Worm (Caenorhabditis elegans) whole organism, L4 larva: ENCODE measurements around the gene ints-6.

Experiments used
- D1046.2 ChIP-seq: fragments of 200-800 bp; sonication (Bioruptor generic); IDR thresholded peaks from 2 replicates; pipeline ENCODE4 v1.3.6; 2022; ENCODE audit warnings: missing genetic modification characterization, missing compliant biosample characterization
- F37D6.2 ChIP-seq: sonication (generic microtip); optimal IDR thresholded peaks from 2 replicates; lab custom pipeline; 2016; ENCODE audit warnings: mild to moderate bottlenecking, missing genetic modification characterization, missing compliant biosample characterization
- F44E2.7 ChIP-seq: fragments of 200-800 bp; sonication (Bioruptor generic); IDR thresholded peaks from 2 replicates; pipeline ENCODE4 v2.1.2; 2022; ENCODE audit warnings: missing genetic modification characterization, missing compliant biosample characterization
- R02D3.7 ChIP-seq: fragments of 150-350 bp; sonication (generic microtip); optimal IDR thresholded peaks from 3 replicates; lab custom pipeline; 2014; ENCODE audit warnings: missing biosample characterization, missing genetic modification characterization
- T20F7.1 ChIP-seq: fragments of 200-800 bp; sonication (Bioruptor generic); optimal IDR thresholded peaks from 2 replicates; lab custom pipeline; 2018; ENCODE audit warnings: mild to moderate bottlenecking, missing genetic modification characterization, missing compliant biosample characterization
- T26A8.4 ChIP-seq: fragments of 200-800 bp; sonication (Bioruptor generic); IDR thresholded peaks from 2 replicates; pipeline ENCODE4 v1.3.6; 2022; ENCODE audit warnings: missing genetic modification characterization, missing compliant biosample characterization
- ZK337.2 ChIP-seq: fragments of 200-800 bp; sonication (Bioruptor generic); IDR thresholded peaks from 2 replicates; pipeline ENCODE4 v1.3.6; 2022; ENCODE audit warnings: missing genetic modification reagents, missing genetic modification characterization, missing compliant biosample characterization
- aha-1 ChIP-seq: fragments of 150-350 bp; peaks from one replicate; lab custom pipeline; 2014; ENCODE audit warnings: missing biosample characterization, missing genetic modification characterization
- ama-1 ChIP-seq: fragments of 150-350 bp; optimal IDR thresholded peaks from 2 replicates; lab custom pipeline; 2014; ENCODE audit warnings: inconsistent platforms, mixed read lengths
- ceh-28 ChIP-seq: fragments of 150-350 bp; optimal IDR thresholded peaks from 2 replicates; lab custom pipeline; 2014; ENCODE audit warnings: missing biosample characterization, missing genetic modification reagents, missing genetic modification characterization
- daf-12 ChIP-seq: fragments of 150-350 bp; optimal IDR thresholded peaks from 2 replicates; lab custom pipeline; 2014; ENCODE audit warnings: missing biosample characterization, missing genetic modification reagents, missing genetic modification characterization
- daf-16 ChIP-seq, 3 experiments: sonication (generic microtip); optimal IDR thresholded peaks; 2 replicates each; lab custom pipeline; 2016 to 2017; ENCODE audit warnings: missing genetic modification characterization in 3 of 3, missing genetic modification reagents in 3 of 3, mild to moderate bottlenecking in 2 of 3, missing compliant biosample characterization in 2 of 3, missing biosample characterization in 1 of 3, moderate library complexity in 1 of 3
- daf-19 ChIP-seq: fragments of 200-800 bp; sonication (Bioruptor generic); conservative IDR thresholded peaks from 2 replicates; pipeline ENCODE4 v1.3.6; 2022; ENCODE audit warnings: missing genetic modification characterization, missing compliant biosample characterization
- dmd-6 ChIP-seq: fragments of 200-800 bp; sonication (Bioruptor generic); IDR thresholded peaks from 2 replicates; pipeline ENCODE4 v1.3.6; 2022; ENCODE audit warnings: missing genetic modification reagents, missing genetic modification characterization, missing compliant biosample characterization
- dmd-9 ChIP-seq: fragments of 200-800 bp; sonication (Bioruptor generic); IDR thresholded peaks from 2 replicates; pipeline ENCODE4 v1.3.6; 2022; ENCODE audit warnings: missing genetic modification reagents, missing genetic modification characterization, missing compliant biosample characterization
- dpl-1 ChIP-seq: fragments of 150-350 bp; optimal IDR thresholded peaks from 2 replicates; lab custom pipeline; 2014; ENCODE audit warnings: missing biosample characterization, missing genetic modification reagents, missing genetic modification characterization
- duxl-1 ChIP-seq: sonication (generic microtip); optimal IDR thresholded peaks from 2 replicates; lab custom pipeline; 2016; ENCODE audit warnings: mild to moderate bottlenecking, missing genetic modification characterization, moderate library complexity, missing compliant biosample characterization; ENCODE audit not compliant: poor library complexity
- dve-1 ChIP-seq: sonication (generic microtip); optimal IDR thresholded peaks from 2 replicates; lab custom pipeline; 2017; ENCODE audit warnings: antibody characterized with exemption, mild to moderate bottlenecking, missing genetic modification characterization, missing compliant biosample characterization; ENCODE audit not compliant: insufficient read depth
- egl-27 ChIP-seq: sonication (generic microtip); optimal IDR thresholded peaks from 3 replicates; lab custom pipeline; 2017; ENCODE audit warnings: missing biosample characterization, missing genetic modification reagents, missing genetic modification characterization
- hlh-30 ChIP-seq: sonication (generic microtip); optimal IDR thresholded peaks from 2 replicates; lab custom pipeline; 2017; ENCODE audit warnings: antibody characterized with exemption, mild to moderate bottlenecking, missing genetic modification characterization, missing compliant biosample characterization; ENCODE audit not compliant: insufficient read depth
- hmg-1.1 ChIP-seq: fragments of 200-800 bp; sonication (Bioruptor generic); IDR thresholded peaks from 2 replicates; pipeline ENCODE4 v1.3.6; 2022; ENCODE audit warnings: missing genetic modification reagents, missing genetic modification characterization, missing compliant biosample characterization
- lin-13 ChIP-seq: fragments of 150-350 bp; optimal IDR thresholded peaks from 2 replicates; lab custom pipeline; 2014; ENCODE audit warnings: missing biosample characterization, missing genetic modification reagents, missing genetic modification characterization
- lin-38 ChIP-seq: fragments of 200-800 bp; sonication (Bioruptor generic); IDR thresholded peaks from 2 replicates; pipeline ENCODE4 v1.3.6; 2022; ENCODE audit warnings: missing genetic modification reagents, missing genetic modification characterization, missing compliant biosample characterization
- lsy-2 ChIP-seq, 2 experiments: fragments of 150-350 bp in 1 of 2; sonication (generic microtip) in 1 of 2; optimal IDR thresholded peaks; 2 replicates each; lab custom pipeline; 2014 to 2017; ENCODE audit warnings: missing biosample characterization in 2 of 2, missing genetic modification characterization in 2 of 2
- mdl-1 ChIP-seq, 2 experiments: fragments of 150-350 bp in 1 of 2; sonication (generic microtip) in 1 of 2; optimal IDR thresholded peaks; 2 replicates each; lab custom pipeline; 2014 to 2017; ENCODE audit warnings: missing biosample characterization in 2 of 2, missing genetic modification characterization in 2 of 2
- mep-1 ChIP-seq: fragments of 150-350 bp; sonication (generic microtip); optimal IDR thresholded peaks from 3 replicates; lab custom pipeline; 2014; ENCODE audit warnings: missing biosample characterization, missing genetic modification characterization
- mes-2 ChIP-seq: sonication (generic microtip); optimal IDR thresholded peaks from 2 replicates; lab custom pipeline; 2016; ENCODE audit warnings: missing genotype, mild to moderate bottlenecking, missing genetic modification characterization, missing compliant biosample characterization; ENCODE audit not compliant: poor library complexity, severe bottlenecking
- nhr-11 ChIP-seq: fragments of 150-350 bp; optimal IDR thresholded peaks from 2 replicates; lab custom pipeline; 2014; ENCODE audit warnings: missing biosample characterization, missing genetic modification characterization
- nhr-25 ChIP-seq: sonication (generic microtip); optimal IDR thresholded peaks from 2 replicates; lab custom pipeline; 2017; ENCODE audit warnings: missing genetic modification characterization, mild to moderate bottlenecking, missing compliant biosample characterization, antibody characterized with exemption, moderate library complexity, borderline replicate concordance; ENCODE audit not compliant: insufficient read depth
- nhr-28 ChIP-seq: fragments of 150-350 bp; optimal IDR thresholded peaks from 2 replicates; lab custom pipeline; 2014; ENCODE audit warnings: missing biosample characterization, missing genetic modification characterization
- nhr-41 ChIP-seq: fragments of 200-800 bp; sonication (Bioruptor generic); IDR thresholded peaks from 2 replicates; pipeline ENCODE4 v1.3.6; 2022; ENCODE audit warnings: missing genetic modification reagents, missing genetic modification characterization, missing compliant biosample characterization
- nhr-76 ChIP-seq: fragments of 150-350 bp; optimal IDR thresholded peaks from 2 replicates; lab custom pipeline; 2014; ENCODE audit warnings: missing biosample characterization, missing genetic modification characterization
- nhr-77 ChIP-seq: fragments of 150-350 bp; optimal IDR thresholded peaks from 2 replicates; lab custom pipeline; 2014; ENCODE audit warnings: missing biosample characterization, missing genetic modification characterization
- pha-4 ChIP-seq, 2 experiments: fragments of 150-350 bp in 1 of 2; fragments of 200-800 bp in 1 of 2; sonication (Bioruptor generic) in 1 of 2; IDR thresholded peaks in 1 of 2; optimal IDR thresholded peaks in 1 of 2; 2 replicates each; pipeline versions ENCODE4 v1.3.6 to Lab custom; 2014 to 2022; ENCODE audit warnings: missing genetic modification characterization in 2 of 2, missing genetic modification reagents in 2 of 2, missing biosample characterization in 1 of 2, missing compliant biosample characterization in 1 of 2
- php-3 ChIP-seq: fragments of 200-800 bp; sonication (Bioruptor generic); IDR thresholded peaks from 2 replicates; pipeline ENCODE4 v1.3.6; 2022; ENCODE audit warnings: missing genetic modification reagents, missing genetic modification characterization, missing compliant biosample characterization
- pqm-1 ChIP-seq: sonication (generic microtip); optimal IDR thresholded peaks from 2 replicates; lab custom pipeline; 2017; ENCODE audit warnings: missing biosample characterization, missing genetic modification characterization
- rbr-2 ChIP-seq: sonication (generic microtip); optimal IDR thresholded peaks from 2 replicates; lab custom pipeline; 2016; ENCODE audit warnings: missing genotype, missing genetic modification characterization, missing compliant biosample characterization
- set-16 ChIP-seq: fragments of 200-800 bp; sonication (Bioruptor generic); IDR thresholded peaks from 2 replicates; pipeline ENCODE4 v1.3.6; 2022; ENCODE audit warnings: missing genetic modification reagents, missing genetic modification characterization, missing compliant biosample characterization
- skn-1 ChIP-seq: fragments of 150-350 bp; optimal IDR thresholded peaks from 2 replicates; lab custom pipeline; 2014; ENCODE audit warnings: missing biosample characterization, missing genetic modification characterization
- spr-1 ChIP-seq: sonication (generic microtip); optimal IDR thresholded peaks from 2 replicates; lab custom pipeline; 2016; ENCODE audit warnings: mild to moderate bottlenecking, missing genetic modification characterization, missing compliant biosample characterization
- zip-2 ChIP-seq: fragments of 150-350 bp; optimal IDR thresholded peaks from 2 replicates; lab custom pipeline; 2014; ENCODE audit warnings: missing biosample characterization, missing genetic modification characterization

ints-6 gene

DNA sequence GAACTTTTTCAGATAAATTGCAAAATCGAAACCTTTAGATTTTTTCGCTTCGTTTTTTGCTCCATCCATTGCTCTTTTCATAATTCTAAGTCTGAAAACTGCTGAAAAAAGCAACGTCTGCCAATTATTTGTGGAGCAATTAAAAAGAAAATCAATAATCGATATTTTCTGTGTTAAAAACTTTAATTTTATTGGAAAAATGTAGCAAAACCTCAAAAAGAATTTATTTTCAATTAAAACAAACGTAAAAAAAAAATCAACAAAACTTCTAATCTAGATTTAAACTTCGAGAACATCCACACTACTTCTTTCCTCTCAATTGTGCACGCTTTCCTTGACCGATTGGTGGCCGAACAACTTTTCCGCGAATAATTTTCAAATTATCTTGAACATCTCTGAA is 47.7 kb downstream of the ints-6 start, which contains the start of gene F21D5.5:
Gene F21D5.5, minus strand, starts transcription at position 101 of the 400 bp plus-strand sequence.
- TF ChIP-seq ceh-28 (tag; lab: Kevin White, UChicago), result peak; percentile 24
- TF ChIP-seq ZK337.2, result no peak

ce11 chrIV:8739926-8740325 is 48.4 kb downstream of the ints-6 start, which contains the start of gene mrps-33:
Gene mrps-33, minus strand, starts transcription at chrIV:8740026.
- TF ChIP-seq aha-1 (no peak), R02D3.7 (no peak), pha-4 (GFP tag; IDR thresholded peaks at IDR 0.05; lab: Robert Waterston, UW) (no peak), pha-4 (tag; optimal IDR thresholded peaks at IDR 0.05; lab: Kevin White, UChicago) (no peak), set-16 (GFP tag; lab: Robert Waterston, UW) (no peak), nhr-11 (tag; lab: Kevin White, UChicago) (no peak), nhr-28 (tag; lab: Kevin White, UChicago) (no peak), mdl-1 (tag; optimal IDR thresholded peaks at IDR 0.05; lab: Kevin White, UChicago) (no peak), nhr-41 (GFP tag; lab: Robert Waterston, UW) (no peak), daf-19 (no peak), dmd-6 (no peak)

- TF ChIP-seq daf-16 (GFP tag; optimal IDR thresholded peaks at IDR 0.05; lab: Kevin White, UChicago) (no peak), daf-16 (tag; optimal IDR thresholded peaks at IDR 0.05; lab: Kevin White, UChicago) (peak; percentile 27), lin-13 (no peak), F44E2.7 (GFP tag; lab: Robert Waterston, UW) (no peak), dpl-1 (GFP tag; lab: Kevin White, UChicago) (no peak), aha-1 (peak; percentile 65), dve-1 (tag; lab: Kevin White, UChicago) (peak; percentile 18), egl-27 (tag; lab: Kevin White, UChicago) (no peak), lin-38 (GFP tag; lab: Robert Waterston, UW) (peak; percentile 30; the same call in 1 of the 2 replicates), T26A8.4 (GFP tag; lab: Robert Waterston, UW) (peak; percentile 66; the same call in 1 of the 2 replicates), mep-1 (peak; percentile 9), dmd-9 (GFP tag; lab: Robert Waterston, UW) (no peak)
- TF ChIP-seq, all 104 proteins: peak for 6
Observed at ce11 chrIV:8740952-8741438, 49.5 kb downstream of the ints-6 start, which contains the start of gene F21D5.6. Gene F21D5.6, minus strand, starts transcription at chrIV:8741388.

ce11 chrIV:8743654-8744332 is 52.2 kb downstream of the ints-6 start, which contains the start of gene F21D5.7:
Gene F21D5.7, minus strand, starts transcription at chrIV:8743704.
- TF ChIP-seq nhr-76 (no peak), zip-2 (tag; lab: Kevin White, UChicago) (no peak), rbr-2 (peak; percentile 64), skn-1 (tag; lab: Kevin White, UChicago) (no peak), ama-1 (lab: Kevin White, UChicago) (no peak), lsy-2 (tag; optimal IDR thresholded peaks at IDR 0.05; lab: Kevin White, UChicago) (peak in 1 of 2 experiments; percentile 90), ceh-28 (tag; lab: Kevin White, UChicago) (peak; percentile 33), lin-13 (peak; percentile 35), F44E2.7 (GFP tag; lab: Robert Waterston, UW) (no peak), pha-4 (GFP tag; IDR thresholded peaks at IDR 0.05; lab: Robert Waterston, UW) (peak; percentile 52; the same call in 1 of the 2 replicates), pha-4 (tag; optimal IDR thresholded peaks at IDR 0.05; lab: Kevin White, UChicago) (peak; percentile 80), daf-16 (GFP tag; optimal IDR thresholded peaks at IDR 0.05; lab: Kevin White, UChicago) (peak in 1 of 2 experiments; percentile 34), daf-16 (tag; optimal IDR thresholded peaks at IDR 0.05; lab: Kevin White, UChicago) (peak; percentile 70), pqm-1 (tag; lab: Kevin White, UChicago) (no peak), F37D6.2 (tag; lab: Kevin White, UChicago) (peak; percentile 22), nhr-25 (tag; lab: Kevin White, UChicago) (no peak), php-3 (GFP tag; lab: Robert Waterston, UW) (peak; percentile 80), aha-1 (peak; percentile 76), nhr-77 (tag; lab: Kevin White, UChicago) (peak; percentile 58), hmg-1.1 (GFP tag; lab: Robert Waterston, UW) (peak; percentile 34; the same call in 1 of the 2 replicates), duxl-1 (tag; lab: Kevin White, UChicago) (peak; percentile 72), T20F7.1 (GFP tag; lab: Kevin White, UChicago) (peak; percentile 86), T26A8.4 (GFP tag; lab: Robert Waterston, UW) (peak; percentile 94; the same call in 1 of the 2 replicates), hlh-30 (peak; percentile 90), mdl-1 (tag; optimal IDR thresholded peaks at IDR 0.05; lab: Kevin White, UChicago) (peak in 1 of 2 experiments; percentile 51), spr-1 (tag; lab: Kevin White, UChicago) (peak; percentile 46), daf-12 (tag; lab: Kevin White, UChicago) (no peak), D1046.2 (GFP tag; lab: Robert Waterston, UW) (no peak), mes-2 (tag; lab: Kevin White, UChicago) (peak; percentile 76)
